Fruit fly (Drosophila melanogaster) whole organism, embryonic: ENCODE measurements around the gene CG1785.

ENCODE experiments used
- Abd-B ChIP-seq: fragments of 200-800 bp; sonication (Bioruptor generic); optimal IDR thresholded peaks from 2 replicates; lab custom pipeline; 2018; ENCODE audit warnings: missing biosample characterization, mild to moderate bottlenecking, missing genetic modification characterization, moderate library complexity
- CG10543 ChIP-seq: fragments of 200-800 bp; sonication (Bioruptor generic); optimal IDR thresholded peaks from 3 replicates; lab custom pipeline; 2017; ENCODE audit warnings: missing biosample characterization, mild to moderate bottlenecking, missing genetic modification characterization, moderate library complexity
- CG11695 ChIP-seq: fragments of 200-800 bp; sonication (Bioruptor generic); IDR thresholded peaks from 3 replicates; pipeline ENCODE4 v1.3.6; 2022; ENCODE audit warnings: missing biosample characterization, missing genetic modification characterization
- CG11696 ChIP-seq: fragments of 200-800 bp; sonication (Bioruptor generic); IDR thresholded peaks from 2 replicates; pipeline ENCODE4 v1.3.6; 2022; ENCODE audit warnings: missing biosample characterization, missing genetic modification characterization
- CG12391 ChIP-seq: fragments of 200-800 bp; sonication (Bioruptor generic); optimal IDR thresholded peaks from 3 replicates; lab custom pipeline; 2018; ENCODE audit warnings: missing biosample characterization, mild to moderate bottlenecking, missing genetic modification characterization, moderate library complexity
- CG14441 ChIP-seq: fragments of 200-800 bp; sonication (Bioruptor generic); IDR thresholded peaks from 2 replicates; pipeline ENCODE4 v1.3.6; 2022; ENCODE audit warnings: missing biosample characterization, missing genetic modification characterization
- CG15073 ChIP-seq: fragments of 200-800 bp; sonication (Bioruptor generic); optimal IDR thresholded peaks from 2 replicates; lab custom pipeline; 2016; ENCODE audit warnings: missing biosample characterization, missing genetic modification characterization
- CG2129 ChIP-seq: fragments of 200-800 bp; sonication (Bioruptor generic); IDR thresholded peaks from 2 replicates; pipeline ENCODE4 v1.3.6; 2022; ENCODE audit warnings: missing biosample characterization, missing genetic modification characterization; ENCODE audit not compliant: partially characterized antibody
- CG2199 ChIP-seq: fragments of 200-800 bp; sonication (Bioruptor generic); IDR thresholded peaks from 3 replicates; pipeline ENCODE4 v1.3.6; 2022; ENCODE audit warnings: missing biosample characterization, missing genetic modification characterization
- CG2875 ChIP-seq: fragments of 200-800 bp; sonication (Bioruptor generic); optimal IDR thresholded peaks from 2 replicates; lab custom pipeline; 2017; ENCODE audit warnings: missing biosample characterization, mild to moderate bottlenecking, missing genetic modification characterization, missing genetic modification reagents
- CG30020 ChIP-seq: fragments of 200-800 bp; optimal IDR thresholded peaks from 2 replicates; lab custom pipeline; 2019; ENCODE audit warnings: missing biosample characterization, mild to moderate bottlenecking, missing genetic modification characterization, moderate library complexity
- CG30403 ChIP-seq: fragments of 200-800 bp; sonication (Bioruptor generic); optimal IDR thresholded peaks from 3 replicates; lab custom pipeline; 2016; ENCODE audit warnings: missing biosample characterization, missing genetic modification characterization
- CG31388 ChIP-seq: fragments of 200-800 bp; sonication (Bioruptor generic); optimal IDR thresholded peaks from 2 replicates; lab custom pipeline; 2016; ENCODE audit warnings: missing biosample characterization, missing genetic modification characterization
- CG3281 ChIP-seq: fragments of 200-800 bp; sonication (Bioruptor generic); optimal IDR thresholded peaks from 3 replicates; lab custom pipeline; 2017; ENCODE audit warnings: missing biosample characterization, mild to moderate bottlenecking, missing genetic modification characterization
- CG34224 ChIP-seq: fragments of 200-800 bp; sonication (Bioruptor generic); IDR thresholded peaks from 3 replicates; pipeline ENCODE4 v1.3.6; 2022; ENCODE audit warnings: missing biosample characterization, missing genetic modification characterization; ENCODE audit not compliant: partially characterized antibody
- CG6683 ChIP-seq: fragments of 200-800 bp; sonication (Bioruptor generic); optimal IDR thresholded peaks from 2 replicates; lab custom pipeline; 2017; ENCODE audit warnings: missing biosample characterization, mild to moderate bottlenecking, missing genetic modification characterization, missing genetic modification reagents
- CG7963 ChIP-seq: fragments of 200-800 bp; sonication (Bioruptor generic); IDR thresholded peaks from 3 replicates; pipeline ENCODE4 v1.3.6; 2022; ENCODE audit warnings: missing biosample characterization, missing genetic modification characterization; ENCODE audit not compliant: partially characterized antibody
- CG7987 ChIP-seq: fragments of 200-800 bp; sonication (Bioruptor generic); optimal IDR thresholded peaks from 2 replicates; lab custom pipeline; 2018; ENCODE audit warnings: missing biosample characterization, mild to moderate bottlenecking, missing genetic modification characterization, moderate library complexity
- CG9215 ChIP-seq: fragments of 200-800 bp; sonication (Bioruptor generic); IDR thresholded peaks from 2 replicates; pipeline ENCODE4 v1.3.6; 2022; ENCODE audit warnings: missing biosample characterization, missing genetic modification characterization
- CHES-1-like ChIP-seq: fragments of 200-800 bp; sonication (Bioruptor generic); optimal IDR thresholded peaks from 2 replicates; lab custom pipeline; 2016; ENCODE audit warnings: missing biosample characterization, missing genetic modification characterization
- CrebB ChIP-seq: fragments of 200-800 bp; sonication (Bioruptor generic); optimal IDR thresholded peaks from 3 replicates; lab custom pipeline; 2018; ENCODE audit warnings: missing biosample characterization, mild to moderate bottlenecking, missing genetic modification characterization
- Dad ChIP-seq: fragments of 200-800 bp; sonication (Bioruptor generic); optimal IDR thresholded peaks from 3 replicates; lab custom pipeline; 2016; ENCODE audit warnings: missing biosample characterization, missing genetic modification characterization
- Drgx ChIP-seq: fragments of 200-800 bp; sonication (Bioruptor generic); IDR thresholded peaks from 2 replicates; pipeline ENCODE4 v1.3.6; 2022; ENCODE audit warnings: missing biosample characterization, missing genetic modification characterization
- E2f2 ChIP-seq: fragments of 200-800 bp; sonication (Bioruptor generic); IDR thresholded peaks from 2 replicates; pipeline ENCODE4 v1.3.6; 2022; ENCODE audit warnings: missing biosample characterization, missing genetic modification characterization
- Elba2 ChIP-seq: fragments of 200-800 bp; sonication (Bioruptor generic); optimal IDR thresholded peaks from 3 replicates; lab custom pipeline; 2016; ENCODE audit warnings: missing biosample characterization, missing genetic modification characterization
- HmgD ChIP-seq: fragments of 200-800 bp; sonication (Bioruptor generic); optimal IDR thresholded peaks from 3 replicates; lab custom pipeline; 2016; ENCODE audit warnings: missing biosample characterization, missing genetic modification characterization
- Kr ChIP-seq: fragments of 200-800 bp; sonication (Bioruptor generic); optimal IDR thresholded peaks from 2 replicates; lab custom pipeline; 2017; ENCODE audit warnings: missing biosample characterization, mild to moderate bottlenecking, missing genetic modification characterization
- Lhr ChIP-seq: fragments of 200-800 bp; sonication (Bioruptor generic); optimal IDR thresholded peaks from 3 replicates; lab custom pipeline; 2017; ENCODE audit warnings: mild to moderate bottlenecking, missing biosample characterization, missing genetic modification reagents, missing genetic modification characterization
- Lim3 ChIP-seq: fragments of 200-800 bp; sonication (Bioruptor generic); IDR thresholded peaks from 2 replicates; pipeline ENCODE4 v1.3.6; 2022; ENCODE audit warnings: missing biosample characterization, missing genetic modification characterization
- MBD-R2 ChIP-seq: fragments of 200-800 bp; sonication (Bioruptor generic); IDR thresholded peaks from 2 replicates; pipeline ENCODE4 v1.3.6; 2022; ENCODE audit warnings: missing biosample characterization, missing genetic modification characterization
- amos ChIP-seq: fragments of 200-800 bp; sonication (Bioruptor generic); IDR thresholded peaks from 2 replicates; pipeline ENCODE4 v1.3.6; 2022; ENCODE audit warnings: missing biosample characterization, missing genetic modification characterization; ENCODE audit not compliant: partially characterized antibody
- ase ChIP-seq: fragments of 200-800 bp; sonication (Bioruptor generic); IDR thresholded peaks from 3 replicates; pipeline ENCODE4 v1.3.6; 2022; ENCODE audit warnings: missing biosample characterization, missing genetic modification characterization
- cas ChIP-seq: fragments of 200-800 bp; sonication (Bioruptor generic); IDR thresholded peaks from 2 replicates; pipeline ENCODE4 v1.3.6; 2022; ENCODE audit warnings: missing biosample characterization, missing genetic modification characterization
- cato ChIP-seq: fragments of 200-800 bp; sonication (Bioruptor generic); optimal IDR thresholded peaks from 2 replicates; lab custom pipeline; 2016; ENCODE audit warnings: missing biosample characterization, missing genetic modification characterization, borderline replicate concordance
- da ChIP-seq: fragments of 200-800 bp; sonication (Bioruptor generic); optimal IDR thresholded peaks from 2 replicates; lab custom pipeline; 2016; ENCODE audit warnings: missing biosample characterization, missing genetic modification characterization
- dan ChIP-seq: fragments of 200-800 bp; sonication (Bioruptor generic); IDR thresholded peaks from 2 replicates; pipeline ENCODE4 v1.3.6; 2022; ENCODE audit warnings: missing biosample characterization, missing genetic modification characterization
- eyg ChIP-seq: fragments of 200-800 bp; sonication (Bioruptor generic); optimal IDR thresholded peaks from 3 replicates; lab custom pipeline; 2016; ENCODE audit warnings: missing biosample characterization, missing genetic modification characterization
- grau ChIP-seq: fragments of 200-800 bp; optimal IDR thresholded peaks from 3 replicates; lab custom pipeline; 2019; ENCODE audit warnings: missing biosample characterization, mild to moderate bottlenecking, missing genetic modification characterization, moderate library complexity
- ham ChIP-seq: fragments of 200-800 bp; sonication (Bioruptor generic); IDR thresholded peaks from 2 replicates; pipeline ENCODE4 v1.3.6; 2022; ENCODE audit warnings: missing biosample characterization, missing genetic modification characterization
- inv ChIP-seq: fragments of 200-800 bp; sonication (Bioruptor generic); IDR thresholded peaks from 2 replicates; pipeline ENCODE4 v1.3.6; 2022; ENCODE audit warnings: missing biosample characterization, missing genetic modification characterization; ENCODE audit not compliant: partially characterized antibody
- jumu ChIP-seq: fragments of 200-800 bp; sonication (Bioruptor generic); optimal IDR thresholded peaks from 3 replicates; lab custom pipeline; 2016; ENCODE audit warnings: missing biosample characterization, missing genetic modification characterization
- mld ChIP-seq: fragments of 200-800 bp; sonication (Bioruptor generic); IDR thresholded peaks from 3 replicates; pipeline ENCODE4 v1.3.6; 2022; ENCODE audit warnings: missing biosample characterization, missing genetic modification characterization; ENCODE audit not compliant: partially characterized antibody
- nmo ChIP-seq: fragments of 200-800 bp; sonication (Bioruptor generic); optimal IDR thresholded peaks from 2 replicates; lab custom pipeline; 2018; ENCODE audit warnings: missing biosample characterization, mild to moderate bottlenecking, missing genetic modification characterization, moderate library complexity
- odd ChIP-seq: fragments of 200-800 bp; sonication (Bioruptor generic); optimal IDR thresholded peaks from 2 replicates; lab custom pipeline; 2017; ENCODE audit warnings: missing biosample characterization, mild to moderate bottlenecking, missing genetic modification characterization
- peb ChIP-seq: fragments of 200-800 bp; sonication (Bioruptor generic); IDR thresholded peaks from 2 replicates; pipeline ENCODE4 v1.3.6; 2022; ENCODE audit warnings: missing biosample characterization, missing genetic modification characterization
- scrt ChIP-seq: fragments of 200-800 bp; sonication (Bioruptor generic); optimal IDR thresholded peaks from 2 replicates; lab custom pipeline; 2018; ENCODE audit warnings: missing biosample characterization, mild to moderate bottlenecking, missing genetic modification characterization, moderate library complexity
- sima ChIP-seq: fragments of 200-800 bp; sonication (Bioruptor generic); optimal IDR thresholded peaks from 2 replicates; lab custom pipeline; 2016; ENCODE audit warnings: missing biosample characterization, missing genetic modification characterization
- toy ChIP-seq: fragments of 200-800 bp; sonication (Bioruptor generic); IDR thresholded peaks from 2 replicates; pipeline ENCODE4 v1.3.6; 2022; ENCODE audit warnings: missing biosample characterization, missing genetic modification characterization
- vfl ChIP-seq: fragments of 200-800 bp; sonication (Bioruptor generic); optimal IDR thresholded peaks from 2 replicates; lab custom pipeline; 2016; ENCODE audit warnings: missing biosample characterization, missing genetic modification characterization
- yki ChIP-seq: fragments of >200 bp; optimal IDR thresholded peaks from 3 replicates; lab custom pipeline; 2018
- zf30C ChIP-seq: fragments of 200-800 bp; sonication (Bioruptor generic); optimal IDR thresholded peaks from 3 replicates; lab custom pipeline; 2018; ENCODE audit warnings: missing biosample characterization, mild to moderate bottlenecking, missing genetic modification characterization

The CG1785 gene

dm6 chrX:8690003-8690402 is 24.7 kb upstream of the CG1785 start, which contains the start of the genes Ppt1 and Ogg1 (continued):
- TF ChIP-seq CG10543 (GFP tag; lab: Kevin White, UChicago) (peak; percentile 33), CG2199 (GFP tag; lab: Robert Waterston, UW) (no peak), inv (GFP tag; lab: Robert Waterston, UW) (no peak), CHES-1-like (GFP tag; lab: Kevin White, UChicago) (peak; percentile 64), CG2875 (GFP tag; lab: Kevin White, UChicago) (no peak), Lhr (GFP tag; lab: Kevin White, UChicago) (no peak), da (no peak), CG30020 (tag; lab: Kevin White, UChicago) (peak; percentile 50), ase (GFP tag; lab: Robert Waterston, UW) (no peak; the same call in 2 of the 3 replicates), CG12391 (tag; lab: Kevin White, UChicago) (peak; percentile 69), CG15073 (no peak), Drgx (GFP tag; lab: Robert Waterston, UW) (peak; percentile 38; the same call in 1 of the 2 replicates), CG31388 (no peak), CG7963 (no peak), Dad (GFP tag; lab: Kevin White, UChicago) (peak; percentile 44), CG34224 (peak; percentile 66), odd (GFP tag; lab: Kevin White, UChicago) (no peak), CG2129 (GFP tag; lab: Robert Waterston, UW) (no peak), Elba2 (GFP tag; lab: Kevin White, UChicago) (peak; percentile 10), peb (GFP tag; lab: Robert Waterston, UW) (no peak), CG6683 (peak; percentile 0), HmgD (GFP tag; lab: Kevin White, UChicago) (no peak), ham (GFP tag; lab: Robert Waterston, UW) (no peak), cato (GFP tag; lab: Kevin White, UChicago) (no peak), sima (GFP tag; lab: Kevin White, UChicago) (peak; percentile 37), grau (peak; percentile 56), Lim3 (GFP tag; lab: Robert Waterston, UW) (no peak), CG11695 (GFP tag; lab: Robert Waterston, UW) (0 out of 3 replicates have a peak, but pooled peaks have one; percentile 18), CG11696 (GFP tag; lab: Robert Waterston, UW) (no peak), dan (GFP tag; lab: Robert Waterston, UW) (no peak), vfl (peak; percentile 34), jumu (GFP tag; lab: Kevin White, UChicago) (peak; percentile 66), CG9215 (no peak), CG3281 (GFP tag; lab: Kevin White, UChicago) (peak; percentile 51), amos (GFP tag; lab: Robert Waterston, UW) (peak; percentile 44; the same call in 1 of the 2 replicates), Abd-B (no peak), scrt (GFP tag; lab: Kevin White, UChicago) (no peak), CG14441 (GFP tag; lab: Robert Waterston, UW) (peak; percentile 39; the same call in 1 of the 2 replicates), CG7987 (GFP tag; lab: Kevin White, UChicago) (no peak), CG30403 (GFP tag; lab: Kevin White, UChicago) (peak; percentile 66), Kr (GFP tag; lab: Kevin White, UChicago) (no peak), cas (no peak), mld (GFP tag; lab: Robert Waterston, UW) (no peak), toy (GFP tag; lab: Robert Waterston, UW) (no peak), eyg (GFP tag; lab: Kevin White, UChicago) (peak; percentile 16), CrebB (tag; lab: Kevin White, UChicago) (peak; percentile 3), nmo (GFP tag; lab: Kevin White, UChicago) (peak; percentile 56), MBD-R2 (GFP tag; lab: Robert Waterston, UW) (peak; percentile 80), E2f2 (GFP tag; lab: Robert Waterston, UW) (peak; percentile 41; the same call in 1 of the 2 replicates), yki (lab: Kevin White, UChicago) (no peak), zf30C (GFP tag; lab: Kevin White, UChicago) (no peak)
